Worm (Caenorhabditis elegans): ENCODE measurements around the gene col-2.

DNA sequence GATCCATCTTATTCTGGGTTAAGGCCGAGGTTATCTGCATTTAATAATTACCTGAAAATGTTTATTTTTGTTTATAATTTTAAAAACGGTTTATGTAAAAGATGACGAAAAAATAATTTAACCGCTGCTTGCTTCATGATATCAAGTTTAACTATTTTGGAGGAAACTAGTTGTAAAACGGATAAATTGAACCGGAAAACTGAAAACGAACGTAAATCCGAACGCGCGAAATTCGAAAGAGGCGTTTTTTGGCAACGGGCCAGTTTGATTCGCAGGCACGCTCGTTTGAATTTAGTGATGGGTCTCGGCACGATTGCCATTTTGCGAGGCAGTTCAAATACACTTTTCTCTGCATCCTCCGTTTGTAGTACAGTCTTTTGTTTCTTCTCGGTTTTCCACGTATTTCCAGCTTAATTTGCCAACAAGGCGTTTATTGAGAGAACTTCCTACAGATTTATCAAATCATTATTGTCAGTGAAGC, 43.7 kb upstream of the col-2 start, which contains the start of the genes gtbp-1 and K08F4.3:
- TF ChIP-seq snpc-4 (tag; optimal IDR thresholded peaks at IDR 0.05) = peak; percentile 10
- TF ChIP-seq ama-1 (optimal IDR thresholded peaks at IDR 0.05) = no peak

Measured in whole organism, L2 larva.